Fruit fly (Drosophila melanogaster): Measurements from ENCODE around the gene CG1545.

The CG1545 gene

dm6 chrX:11090161-11090560 is 30.7 kb upstream of the CG1545 start, which contains the start of gene CG2076:
Gene CG2076, plus strand, starts transcription at chrX:11090210.
- TF ChIP-seq achi (GFP tag; optimal IDR thresholded peaks at IDR 0.05) (no peak), CG3032 (tag; optimal IDR thresholded peaks at IDR 0.05) (no peak), Sox14 (GFP tag; optimal IDR thresholded peaks at IDR 0.05) (no peak), spab (GFP tag; optimal IDR thresholded peaks at IDR 0.05) (no peak), dsx (GFP tag; optimal IDR thresholded peaks at IDR 0.05; ENCODE audit: poor library complexity, severe bottlenecking) (peak; percentile 84), Eip78C (GFP tag) (peak; percentile 48), acj6 (GFP tag; optimal IDR thresholded peaks at IDR 0.05) (no peak), fd85E (GFP tag; optimal IDR thresholded peaks at IDR 0.05) (no peak), net (GFP tag; optimal IDR thresholded peaks at IDR 0.05) (no peak), CG15336 (GFP tag; IDR thresholded peaks at IDR 0.05) (no peak), Hr38 (GFP tag; optimal IDR thresholded peaks at IDR 0.05) (no peak), CG11294 (GFP tag; IDR thresholded peaks at IDR 0.05) (no peak), esn (GFP tag; optimal IDR thresholded peaks at IDR 0.05) (no peak), topi (GFP tag; optimal IDR thresholded peaks at IDR 0.05) (no peak)

- TF ChIP-seq CG3032 (tag; optimal IDR thresholded peaks at IDR 0.05) (no peak), Lpt (GFP tag; optimal IDR thresholded peaks at IDR 0.05) (no peak), Sox14 (GFP tag; optimal IDR thresholded peaks at IDR 0.05) (no peak), CG10669 (GFP tag; optimal IDR thresholded peaks at IDR 0.05) (peak; percentile 12), fkh (GFP tag; optimal IDR thresholded peaks at IDR 0.05) (no peak), Met (GFP tag; optimal IDR thresholded peaks at IDR 0.05) (peak; percentile 38), CG6854 (GFP tag; optimal IDR thresholded peaks at IDR 0.05) (no peak), pdm3 (GFP tag; optimal IDR thresholded peaks at IDR 0.05) (peak; percentile 15), CG7368 (GFP tag; optimal IDR thresholded peaks at IDR 0.05) (no peak), esn (GFP tag; optimal IDR thresholded peaks at IDR 0.05) (peak; percentile 48), CG8632 (GFP tag; optimal IDR thresholded peaks at IDR 0.05) (no peak), CG3919 (GFP tag; optimal IDR thresholded peaks at IDR 0.05) (no peak), topi (GFP tag; optimal IDR thresholded peaks at IDR 0.05) (peak; percentile 35), cyc (GFP tag; optimal IDR thresholded peaks at IDR 0.05) (peak; percentile 8), CG6808 (GFP tag; optimal IDR thresholded peaks at IDR 0.05) (peak; percentile 2), CG6276 (GFP tag; optimal IDR thresholded peaks at IDR 0.05) (peak; percentile 21), CG32006 (GFP tag; optimal IDR thresholded peaks at IDR 0.05) (peak; percentile 47), net (GFP tag; optimal IDR thresholded peaks at IDR 0.05) (no peak), svp (GFP tag) (peak; percentile 61), Eip75B (GFP tag; optimal IDR thresholded peaks at IDR 0.05) (peak; percentile 2), CG8119 (GFP tag; IDR thresholded peaks at IDR 0.05) (no peak), Sox15 (GFP tag; optimal IDR thresholded peaks at IDR 0.05) (no peak), CG1621 (tag; optimal IDR thresholded peaks at IDR 0.05) (no peak), dsx (GFP tag; optimal IDR thresholded peaks at IDR 0.05; ENCODE audit: poor library complexity, severe bottlenecking) (no peak), Hr4 (GFP tag; optimal IDR thresholded peaks at IDR 0.05) (peak; percentile 31), ss (GFP tag; optimal IDR thresholded peaks at IDR 0.05) (no peak), Sox102F (GFP tag; optimal IDR thresholded peaks at IDR 0.05) (peak; percentile 40), CG10631 (GFP tag; optimal IDR thresholded peaks at IDR 0.05) (no peak), CG8319 (GFP tag; optimal IDR thresholded peaks at IDR 0.05) (no peak), OdsH (GFP tag; optimal IDR thresholded peaks at IDR 0.05) (no peak), eg (GFP tag; IDR thresholded peaks at IDR 0.05) (no peak), fd85E (GFP tag; optimal IDR thresholded peaks at IDR 0.05) (no peak), lz (GFP tag; optimal IDR thresholded peaks at IDR 0.05) (peak; percentile 16), Eip78C (GFP tag) (peak; percentile 47), fd59A (GFP tag; optimal IDR thresholded peaks at IDR 0.05) (no peak), CG9139 (GFP tag; optimal IDR thresholded peaks at IDR 0.05) (no peak), Smox (GFP tag; optimal IDR thresholded peaks at IDR 0.05) (peak; percentile 7), Hr39 (GFP tag; optimal IDR thresholded peaks at IDR 0.05) (peak; percentile 19), Eip93F (GFP tag; optimal IDR thresholded peaks at IDR 0.05) (no peak)
These were observed 29.4 kb upstream of the CG1545 start, which contains the start of gene Vago for dm6 chrX:11088778-11089340. Gene Vago, plus strand, starts transcription at chrX:11089290.

All from whole organism, prepupa.